Worm (Caenorhabditis elegans): Measurements from ENCODE around the gene R02E4.2.

Gene R02E4.2

ce11 chrX:4117626-4118025 lies 10.4 kb downstream of the R02E4.2 start, which contains the start of gene F09F9.5:
F09F9.5 (plus strand) TSS chrX:4117926.
- no peak for TF ChIP-seq hlh-30 (tag; optimal IDR thresholded peaks at IDR 0.05; ENCODE audit: insufficient read depth)
- no peak for TF ChIP-seq mec-3 (tag; optimal IDR thresholded peaks at IDR 0.05; ENCODE audit: borderline replicate concordance)
- no peak for TF ChIP-seq sox-4 (tag; optimal IDR thresholded peaks at IDR 0.05)

DNA sequence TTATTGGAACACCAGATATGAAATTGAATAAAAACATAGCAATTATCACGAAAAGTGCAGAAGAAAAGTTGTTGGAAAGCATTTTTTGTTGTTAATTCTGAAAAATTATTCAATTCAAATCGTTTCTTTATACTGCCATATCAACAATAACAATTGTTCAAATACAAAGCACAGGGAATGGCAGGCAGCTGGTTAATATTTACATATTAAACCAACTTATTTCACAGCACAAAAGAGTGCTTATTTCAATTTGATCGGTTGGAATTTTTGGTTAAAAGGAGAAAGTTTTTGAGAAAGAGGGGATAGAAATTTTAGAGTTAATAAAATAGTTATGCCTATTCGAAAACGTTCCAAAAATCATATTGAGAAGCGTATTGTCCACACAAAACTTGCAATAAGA lies 13.7 kb downstream of the R02E4.2 start, which contains the start of gene F09F9.3:
F09F9.3 (minus strand) TSS at position 101 of the 400 bp plus-strand sequence.
- TF ChIP-seq pros-1 (tag; optimal IDR thresholded peaks at IDR 0.05) (no peak), ceh-24 (tag; optimal IDR thresholded peaks at IDR 0.05) (no peak), elt-4 (tag; optimal IDR thresholded peaks at IDR 0.05) (no peak), ceh-34 (tag; optimal IDR thresholded peaks at IDR 0.05) (no peak), F13H6.1 (tag; optimal IDR thresholded peaks at IDR 0.05) (no peak), ztf-16 (tag; optimal IDR thresholded peaks at IDR 0.05) (no peak), rnt-1 (tag; optimal IDR thresholded peaks at IDR 0.05) (no peak), pha-4 (tag; optimal IDR thresholded peaks at IDR 0.05) (no peak), unc-55 (GFP tag; optimal IDR thresholded peaks at IDR 0.05) (no peak), hlh-6 (tag; optimal IDR thresholded peaks at IDR 0.05) (no peak), ama-1 (optimal IDR thresholded peaks at IDR 0.05) (no peak), C38D4.7 (GFP tag; optimal IDR thresholded peaks at IDR 0.05) (no peak), che-1 (tag; optimal IDR thresholded peaks at IDR 0.05) (no peak), ttx-3 (tag; optimal IDR thresholded peaks at IDR 0.05) (no peak), hlh-8 (tag; optimal IDR thresholded peaks at IDR 0.05) (no peak), pag-3 (tag; optimal IDR thresholded peaks at IDR 0.05; ENCODE audit: borderline replicate concordance) (no peak)

ce11 chrX:4123368-4123767 lies 16.1 kb downstream of the R02E4.2 start:
- TF ChIP-seq tbx-2 (tag; optimal IDR thresholded peaks at IDR 0.05), result no peak
- TF ChIP-seq unc-55 (GFP tag; optimal IDR thresholded peaks at IDR 0.05), result peak; percentile 38
- TF ChIP-seq elt-2 (tag; optimal IDR thresholded peaks at IDR 0.05), result no peak
- TF ChIP-seq C38D4.7 (GFP tag; optimal IDR thresholded peaks at IDR 0.05), result no peak
- TF ChIP-seq ceh-18 (tag; optimal IDR thresholded peaks at IDR 0.05), result no peak
- no peak for TF ChIP-seq fax-1 (tag; optimal IDR thresholded peaks at IDR 0.05)
- TF ChIP-seq npax-4 (tag; optimal IDR thresholded peaks at IDR 0.05), result no peak
- no peak for TF ChIP-seq ceh-31 (tag; optimal IDR thresholded peaks at IDR 0.05)
- TF ChIP-seq ceh-30 (tag; optimal IDR thresholded peaks at IDR 0.05), result no peak
- no peak for TF ChIP-seq pqm-1 (tag; optimal IDR thresholded peaks at IDR 0.05)
- no peak for TF ChIP-seq fkh-10 (GFP tag; optimal IDR thresholded peaks at IDR 0.05)
- no peak for TF ChIP-seq pax-1 (tag; optimal IDR thresholded peaks at IDR 0.05)
- TF ChIP-seq ceh-34 (tag; optimal IDR thresholded peaks at IDR 0.05), result no peak
- TF ChIP-seq unc-42 (tag; optimal IDR thresholded peaks at IDR 0.05), result peak; percentile 52
- TF ChIP-seq ceh-14 (tag; optimal IDR thresholded peaks at IDR 0.05), result peak; percentile 23
- no peak for TF ChIP-seq zip-5 (tag; optimal IDR thresholded peaks at IDR 0.05)
- no peak for TF ChIP-seq pat-9 (tag; optimal IDR thresholded peaks at IDR 0.05)
- TF ChIP-seq ceh-48 (tag; optimal IDR thresholded peaks at IDR 0.05), result no peak
- no peak for TF ChIP-seq sox-2 (GFP tag; IDR thresholded peaks at IDR 0.05)

DNA sequence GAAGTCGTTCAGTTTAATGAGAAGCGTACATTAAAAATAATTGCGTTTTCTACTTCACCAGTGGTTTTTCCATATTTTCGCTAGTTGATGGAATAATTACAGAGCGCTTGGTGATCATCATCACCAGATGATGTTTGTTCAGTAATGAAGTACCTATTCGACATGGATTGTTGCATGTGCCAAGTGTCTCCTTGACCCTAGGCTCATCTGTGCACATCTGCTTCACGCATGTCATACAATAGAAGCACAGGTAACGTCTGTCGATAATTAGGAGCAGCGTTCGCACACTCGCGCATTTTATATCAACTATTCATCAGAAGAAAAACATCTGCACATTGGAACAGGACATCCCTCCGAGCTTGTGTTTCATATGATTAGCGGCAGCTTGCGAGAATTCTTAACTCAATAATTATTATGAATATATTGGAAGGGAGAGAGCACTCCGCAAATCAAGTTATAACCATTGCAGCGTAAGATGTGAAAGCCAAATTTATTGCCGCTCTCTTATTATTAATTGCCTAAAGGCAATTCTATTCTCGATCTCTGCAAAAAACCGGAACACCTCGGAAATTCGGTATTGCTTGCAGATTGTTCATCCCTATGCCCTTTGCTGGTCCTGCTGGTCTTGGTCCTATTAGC lies 18.0 kb downstream of the R02E4.2 start:
- TF ChIP-seq unc-42 (tag; optimal IDR thresholded peaks at IDR 0.05), result peak; percentile 94
- peak; percentile 2 for TF ChIP-seq lim-6 (tag; optimal IDR thresholded peaks at IDR 0.05)
- no peak for TF ChIP-seq mec-3 (tag; optimal IDR thresholded peaks at IDR 0.05; ENCODE audit: borderline replicate concordance)

DNA sequence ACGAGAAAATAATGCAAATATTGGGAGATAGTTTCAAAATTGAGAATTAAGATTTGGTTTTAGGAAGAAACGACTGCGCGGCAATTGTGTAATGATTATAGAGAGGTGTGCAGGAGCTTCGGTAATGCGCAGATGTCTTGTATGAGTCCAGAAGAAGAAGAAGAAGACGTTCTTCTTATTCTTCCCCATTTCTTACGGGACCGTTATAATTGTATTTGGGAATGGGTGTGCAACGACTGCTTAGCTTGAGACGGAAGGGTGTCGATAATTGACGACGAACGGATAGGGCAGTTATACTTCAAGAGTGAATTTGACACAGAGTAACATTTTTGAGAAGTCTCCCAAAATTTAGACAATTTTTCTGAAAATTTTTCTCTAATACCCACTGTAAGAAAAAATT lies 21.4 kb downstream of the R02E4.2 start:
- TF ChIP-seq unc-55 (GFP tag; optimal IDR thresholded peaks at IDR 0.05) (no peak), hlh-30 (tag; optimal IDR thresholded peaks at IDR 0.05; ENCODE audit: insufficient read depth) (no peak), unc-42 (tag; optimal IDR thresholded peaks at IDR 0.05) (peak; percentile 57), ceh-30 (tag; optimal IDR thresholded peaks at IDR 0.05) (no peak), hlh-8 (tag; optimal IDR thresholded peaks at IDR 0.05) (no peak), lin-11 (tag; optimal IDR thresholded peaks at IDR 0.05) (no peak), ahr-1 (tag; optimal IDR thresholded peaks at IDR 0.05) (no peak)
